Fruit fly (Drosophila melanogaster) whole organism, embryonic: Measurements from ENCODE around the gene CG42824.

Source experiments
- Asciz ChIP-seq: fragments of 200-800 bp; sonication (Bioruptor generic); optimal IDR thresholded peaks from 2 replicates; lab custom pipeline; 2017; ENCODE audit warnings: missing biosample characterization, mild to moderate bottlenecking, missing genetic modification characterization, missing genetic modification reagents
- CG1024 ChIP-seq: fragments of 200-800 bp; sonication (Bioruptor generic); IDR thresholded peaks from 2 replicates; pipeline ENCODE4 v1.3.6; 2022; ENCODE audit warnings: missing biosample characterization, missing genetic modification characterization
- CG12071 ChIP-seq: fragments of 200-800 bp; sonication (Bioruptor generic); optimal IDR thresholded peaks from 3 replicates; lab custom pipeline; 2018; ENCODE audit warnings: missing biosample characterization, mild to moderate bottlenecking, missing genetic modification characterization
- CG12391 ChIP-seq: fragments of 200-800 bp; sonication (Bioruptor generic); optimal IDR thresholded peaks from 3 replicates; lab custom pipeline; 2018; ENCODE audit warnings: missing biosample characterization, mild to moderate bottlenecking, missing genetic modification characterization, moderate library complexity
- CG14050 ChIP-seq: fragments of 200-800 bp; sonication (Bioruptor generic); IDR thresholded peaks from 3 replicates; pipeline ENCODE4 v1.3.6; 2022; ENCODE audit warnings: missing biosample characterization, missing genetic modification characterization
- CG14860 ChIP-seq: fragments of 200-800 bp; sonication (Bioruptor generic); IDR thresholded peaks from 3 replicates; pipeline ENCODE4 v1.3.6; 2022; ENCODE audit warnings: missing biosample characterization, missing genetic modification characterization; ENCODE audit not compliant: partially characterized antibody
- CG16815 ChIP-seq: fragments of 200-800 bp; sonication (Bioruptor generic); optimal IDR thresholded peaks from 3 replicates; lab custom pipeline; 2017; ENCODE audit warnings: missing biosample characterization, mild to moderate bottlenecking, missing genetic modification characterization
- CG17385 ChIP-seq: fragments of 200-800 bp; sonication (Bioruptor generic); optimal IDR thresholded peaks from 3 replicates; lab custom pipeline; 2018; ENCODE audit warnings: missing biosample characterization, mild to moderate bottlenecking, missing genetic modification characterization
- CG18599 ChIP-seq: fragments of 200-800 bp; sonication (Bioruptor generic); optimal IDR thresholded peaks from 3 replicates; lab custom pipeline; 2017; ENCODE audit warnings: missing biosample characterization, missing genetic modification characterization, mild to moderate bottlenecking, moderate library complexity, missing genetic modification reagents
- CG2120 ChIP-seq: fragments of 200-800 bp; sonication (Bioruptor generic); optimal IDR thresholded peaks from 3 replicates; lab custom pipeline; 2016; ENCODE audit warnings: missing biosample characterization, missing genetic modification characterization
- CG2129 ChIP-seq: fragments of 200-800 bp; sonication (Bioruptor generic); IDR thresholded peaks from 2 replicates; pipeline ENCODE4 v1.3.6; 2022; ENCODE audit warnings: missing biosample characterization, missing genetic modification characterization; ENCODE audit not compliant: partially characterized antibody
- CG2678 ChIP-seq: fragments of 200-800 bp; sonication (Bioruptor generic); optimal IDR thresholded peaks from 3 replicates; lab custom pipeline; 2019; ENCODE audit warnings: missing biosample characterization, mild to moderate bottlenecking, missing genetic modification characterization, moderate library complexity
- CG3407 ChIP-seq: fragments of 200-800 bp; sonication (Bioruptor generic); optimal IDR thresholded peaks from 2 replicates; lab custom pipeline; 2018; ENCODE audit warnings: missing biosample characterization, mild to moderate bottlenecking, missing genetic modification characterization
- CG3726 ChIP-seq: fragments of 200-800 bp; sonication (Bioruptor generic); IDR thresholded peaks from 3 replicates; pipeline ENCODE4, ENCODE4 v1.3.6; 2022; ENCODE audit warnings: missing biosample characterization, missing genetic modification characterization
- CG3847 ChIP-seq: fragments of 200-800 bp; sonication (Bioruptor generic); IDR thresholded peaks from 2 replicates; pipeline ENCODE4 v1.3.6; 2022; ENCODE audit warnings: missing biosample characterization, missing genetic modification characterization
- CG5245 ChIP-seq: fragments of 200-800 bp; sonication (Bioruptor generic); optimal IDR thresholded peaks from 3 replicates; lab custom pipeline; 2016; ENCODE audit warnings: missing biosample characterization, missing genetic modification characterization
- CG6791 ChIP-seq: fragments of 200-800 bp; sonication (Bioruptor generic); IDR thresholded peaks from 3 replicates; pipeline ENCODE4 v1.3.6; 2022; ENCODE audit warnings: missing biosample characterization, missing genetic modification characterization; ENCODE audit not compliant: partially characterized antibody
- CG7928 ChIP-seq: fragments of 200-800 bp; sonication (Bioruptor generic); optimal IDR thresholded peaks from 2 replicates; lab custom pipeline; 2017; ENCODE audit warnings: missing biosample characterization, mild to moderate bottlenecking, missing genetic modification characterization
- CrebB ChIP-seq: fragments of 200-800 bp; sonication (Bioruptor generic); optimal IDR thresholded peaks from 3 replicates; lab custom pipeline; 2018; ENCODE audit warnings: missing biosample characterization, mild to moderate bottlenecking, missing genetic modification characterization
- Dbx ChIP-seq: fragments of 200-800 bp; sonication (Bioruptor generic); IDR thresholded peaks from 3 replicates; pipeline ENCODE4 v1.3.6; 2022; ENCODE audit warnings: missing biosample characterization, missing genetic modification characterization
- Deaf1 ChIP-seq: fragments of 200-800 bp; optimal IDR thresholded peaks from 3 replicates; lab custom pipeline; 2019; ENCODE audit warnings: missing biosample characterization, mild to moderate bottlenecking, missing genetic modification characterization, moderate library complexity
- Dip3 ChIP-seq: fragments of 200-800 bp; sonication (Bioruptor generic); optimal IDR thresholded peaks from 3 replicates; lab custom pipeline; 2016; ENCODE audit warnings: missing biosample characterization, missing genetic modification characterization
- ERR ChIP-seq: fragments of 200-800 bp; sonication (Bioruptor generic); optimal IDR thresholded peaks from 2 replicates; lab custom pipeline; 2016; ENCODE audit warnings: missing biosample characterization, missing genetic modification characterization
- Hmx ChIP-seq: fragments of 200-800 bp; sonication (Bioruptor generic); optimal IDR thresholded peaks from 2 replicates; lab custom pipeline; 2016; ENCODE audit warnings: missing biosample characterization, missing genetic modification characterization
- Hr51 ChIP-seq, 2 experiments: fragments of 200-800 bp; sonication (Bioruptor generic); optimal IDR thresholded peaks; 2 replicates in 1 of 2; 3 replicates in 1 of 2; lab custom pipeline; 2016 to 2018; ENCODE audit warnings: missing biosample characterization in 2 of 2, missing genetic modification characterization in 2 of 2, mild to moderate bottlenecking in 1 of 2, moderate library complexity in 1 of 2
- Mad ChIP-seq: fragments of 200-800 bp; sonication (Bioruptor generic); optimal IDR thresholded peaks from 2 replicates; lab custom pipeline; 2016; ENCODE audit warnings: missing biosample characterization, missing genetic modification characterization
- Max ChIP-seq: fragments of 200-800 bp; sonication (Bioruptor generic); optimal IDR thresholded peaks from 2 replicates; lab custom pipeline; 2016; ENCODE audit warnings: missing biosample characterization, mild to moderate bottlenecking, missing genetic modification characterization
- Mrtf ChIP-seq: fragments of 200-800 bp; sonication (Bioruptor generic); IDR thresholded peaks from 3 replicates; pipeline ENCODE4 v1.3.6; 2022; ENCODE audit warnings: missing biosample characterization, missing genetic modification characterization
- Opbp ChIP-seq: fragments of 200-800 bp; sonication (Bioruptor generic); IDR thresholded peaks from 3 replicates; pipeline ENCODE4 v1.3.6; 2022; ENCODE audit warnings: missing biosample characterization, missing genetic modification characterization; ENCODE audit not compliant: partially characterized antibody
- PHDP ChIP-seq: fragments of 200-800 bp; sonication (Bioruptor generic); optimal IDR thresholded peaks from 3 replicates; lab custom pipeline; 2018; ENCODE audit warnings: missing biosample characterization, mild to moderate bottlenecking, missing genetic modification characterization, moderate library complexity
- Ptx1 ChIP-seq: fragments of 200-800 bp; sonication (Bioruptor generic); IDR thresholded peaks from 2 replicates; pipeline ENCODE4 v1.3.6; 2022; ENCODE audit warnings: missing biosample characterization, missing genetic modification characterization
- abd-A ChIP-seq: fragments of 200-800 bp; sonication (Bioruptor generic); optimal IDR thresholded peaks from 3 replicates; lab custom pipeline; 2019; ENCODE audit warnings: missing biosample characterization, mild to moderate bottlenecking, missing genetic modification characterization, moderate library complexity
- bcd ChIP-seq: fragments of 200-800 bp; sonication (Bioruptor generic); optimal IDR thresholded peaks from 2 replicates; lab custom pipeline; 2017; ENCODE audit warnings: missing biosample characterization, mild to moderate bottlenecking, missing genetic modification characterization
- ci ChIP-seq: fragments of 200-800 bp; sonication (Bioruptor generic); IDR thresholded peaks from 3 replicates; pipeline ENCODE4 v1.3.6; 2022; ENCODE audit warnings: missing biosample characterization, missing genetic modification characterization
- dan ChIP-seq: fragments of 200-800 bp; sonication (Bioruptor generic); IDR thresholded peaks from 2 replicates; pipeline ENCODE4 v1.3.6; 2022; ENCODE audit warnings: missing biosample characterization, missing genetic modification characterization
- fd3F ChIP-seq: fragments of 200-800 bp; sonication (Bioruptor generic); optimal IDR thresholded peaks from 2 replicates; lab custom pipeline; 2018; ENCODE audit warnings: missing biosample characterization, mild to moderate bottlenecking, missing genetic modification characterization, moderate library complexity
- ftz-f1 ChIP-seq: fragments of 200-800 bp; sonication (Bioruptor generic); optimal IDR thresholded peaks from 2 replicates; lab custom pipeline; 2016; ENCODE audit warnings: missing biosample characterization, missing genetic modification characterization
- gfzf ChIP-seq: fragments of 200-800 bp; sonication (Bioruptor generic); optimal IDR thresholded peaks from 2 replicates; lab custom pipeline; 2016; ENCODE audit warnings: missing biosample characterization, mild to moderate bottlenecking, missing genetic modification characterization, moderate library complexity
- mirr ChIP-seq: fragments of 200-800 bp; sonication (Bioruptor generic); optimal IDR thresholded peaks from 3 replicates; lab custom pipeline; 2018; ENCODE audit warnings: missing biosample characterization, mild to moderate bottlenecking, missing genetic modification characterization
- mld ChIP-seq: fragments of 200-800 bp; sonication (Bioruptor generic); IDR thresholded peaks from 3 replicates; pipeline ENCODE4 v1.3.6; 2022; ENCODE audit warnings: missing biosample characterization, missing genetic modification characterization; ENCODE audit not compliant: partially characterized antibody
- nerfin-2 ChIP-seq: fragments of 200-800 bp; sonication (Bioruptor generic); IDR thresholded peaks from 2 replicates; pipeline ENCODE4 v1.3.6; 2022; ENCODE audit warnings: missing biosample characterization, missing genetic modification characterization; ENCODE audit not compliant: partially characterized antibody
- nmo ChIP-seq: fragments of 200-800 bp; sonication (Bioruptor generic); optimal IDR thresholded peaks from 2 replicates; lab custom pipeline; 2018; ENCODE audit warnings: missing biosample characterization, mild to moderate bottlenecking, missing genetic modification characterization, moderate library complexity
- org-1 ChIP-seq: fragments of 200-800 bp; sonication (Bioruptor generic); optimal IDR thresholded peaks from 2 replicates; lab custom pipeline; 2017; ENCODE audit warnings: missing biosample characterization, missing genetic modification characterization
- pan ChIP-seq, 4 experiments: fragments of >200 bp in 3 of 4; fragments of 200-800 bp in 1 of 4; sonication (Bioruptor generic) in 1 of 4; optimal IDR thresholded peaks in 3 of 4; IDR thresholded peaks in 1 of 4; 2 replicates each; pipeline versions ENCODE4 v1.3.6 to Lab custom; 2017 to 2022; ENCODE audit warnings: missing biosample characterization in 2 of 4, missing genetic modification characterization in 2 of 4, mixed read lengths in 1 of 4
- sc ChIP-seq, 3 experiments: fragments of >200 bp in 2 of 3; fragments of 200-800 bp in 1 of 3; sonication (Bioruptor generic) in 1 of 3; optimal IDR thresholded peaks; 2 replicates in 2 of 3; 3 replicates in 1 of 3; lab custom pipeline; 2017; ENCODE audit warnings: mild to moderate bottlenecking in 1 of 3, missing biosample characterization in 1 of 3, missing genetic modification characterization in 1 of 3, missing genetic modification reagents in 1 of 3
- sd ChIP-seq: fragments of 200-800 bp; sonication (Bioruptor generic); optimal IDR thresholded peaks from 3 replicates; lab custom pipeline; 2018; ENCODE audit warnings: missing biosample characterization, mild to moderate bottlenecking, missing genetic modification characterization, moderate library complexity
- trem ChIP-seq: fragments of 200-800 bp; optimal IDR thresholded peaks from 3 replicates; lab custom pipeline; 2019; ENCODE audit warnings: missing biosample characterization, mild to moderate bottlenecking, missing genetic modification characterization, moderate library complexity
- vvl ChIP-seq: fragments of 200-800 bp; sonication (Bioruptor generic); IDR thresholded peaks from 2 replicates; pipeline ENCODE4 v1.3.6; 2022; ENCODE audit warnings: missing biosample characterization, missing genetic modification characterization
- wek ChIP-seq: fragments of 200-800 bp; sonication (Bioruptor generic); optimal IDR thresholded peaks from 3 replicates; lab custom pipeline; 2018; ENCODE audit warnings: missing biosample characterization, mild to moderate bottlenecking, missing genetic modification characterization, moderate library complexity

CG42824 gene

dm6 chr3R:17371094-17371493 lies 35.2 kb downstream of the CG42824 start (continued):
- TF ChIP-seq CG2129 (GFP tag; lab: Robert Waterston, UW), result no peak
- TF ChIP-seq nmo (GFP tag; lab: Kevin White, UChicago), result peak; percentile 2
- TF ChIP-seq Deaf1, result no peak
- no peak for TF ChIP-seq CG1024 (GFP tag; lab: Robert Waterston, UW)
- TF ChIP-seq fd3F (GFP tag; lab: Kevin White, UChicago), result no peak
- no peak for TF ChIP-seq Dip3 (GFP tag; lab: Kevin White, UChicago)
- TF ChIP-seq ERR (GFP tag; lab: Kevin White, UChicago), result no peak
- peak in 1 of 2 experiments; percentile 20 for TF ChIP-seq Hr51 (GFP tag; optimal IDR thresholded peaks at IDR 0.05; lab: Kevin White, UChicago)
- TF ChIP-seq CG18599 (GFP tag; lab: Kevin White, UChicago), result peak; percentile 78
- TF ChIP-seq CrebB (tag; lab: Kevin White, UChicago), result no peak
- no peak for TF ChIP-seq trem (tag; lab: Kevin White, UChicago)
- no peak for TF ChIP-seq Asciz (GFP tag; lab: Kevin White, UChicago)
- no peak; the same call in 2 of the 3 replicates for TF ChIP-seq Mrtf (GFP tag; lab: Robert Waterston, UW)
- no peak for TF ChIP-seq CG14050
- no peak for TF ChIP-seq CG5245 (GFP tag; lab: Kevin White, UChicago)
- TF ChIP-seq CG7928 (GFP tag; lab: Kevin White, UChicago), result no peak
- no peak for TF ChIP-seq Hmx (GFP tag; lab: Kevin White, UChicago)
- TF ChIP-seq Opbp (GFP tag; lab: Robert Waterston, UW), result no peak
- TF ChIP-seq ftz-f1 (GFP tag; lab: Kevin White, UChicago), result no peak
- TF ChIP-seq Max, result no peak
- no peak for TF ChIP-seq mld (GFP tag; lab: Robert Waterston, UW)
- peak; percentile 16 for TF ChIP-seq bcd
- peak; percentile 58; the same call in 1 of the 2 replicates for TF ChIP-seq vvl (GFP tag; lab: Robert Waterston, UW)
- no peak for TF ChIP-seq sd (tag; lab: Kevin White, UChicago)
- TF ChIP-seq CG2120 (GFP tag; lab: Kevin White, UChicago), result peak; percentile 41
- TF ChIP-seq CG12391, result no peak
- TF ChIP-seq Ptx1 (GFP tag; lab: Robert Waterston, UW), result peak; percentile 51
- TF ChIP-seq CG3847 (GFP tag; lab: Robert Waterston, UW), result no peak; the same call in 1 of the 2 replicates
- TF ChIP-seq Dbx (GFP tag; lab: Robert Waterston, UW), result peak; percentile 49; the same call in 1 of the 3 replicates
- TF ChIP-seq sc (optimal IDR thresholded peaks at IDR 0.05; lab: Kevin White, UChicago), result no peak
- TF ChIP-seq sc (GFP tag; optimal IDR thresholded peaks at IDR 0.05; lab: Kevin White, UChicago), result no peak
- TF ChIP-seq ci (GFP tag; lab: Robert Waterston, UW), result no peak
- TF ChIP-seq org-1 (GFP tag; lab: Kevin White, UChicago), result no peak
- peak; percentile 14 for TF ChIP-seq CG12071 (GFP tag; lab: Kevin White, UChicago)
- no peak for TF ChIP-seq dan (GFP tag; lab: Robert Waterston, UW)
- TF ChIP-seq CG14860 (GFP tag; lab: Robert Waterston, UW), result no peak
- peak; percentile 25 for TF ChIP-seq abd-A (tag; lab: Kevin White, UChicago)
- TF ChIP-seq CG16815 (GFP tag; lab: Kevin White, UChicago), result no peak
- no peak for TF ChIP-seq CG6791
- TF ChIP-seq gfzf (GFP tag; lab: Kevin White, UChicago), result no peak
- TF ChIP-seq PHDP (tag; lab: Kevin White, UChicago), result no peak
- TF ChIP-seq pan (optimal IDR thresholded peaks at IDR 0.05; lab: Kevin White, UChicago), result no peak
- TF ChIP-seq pan (GFP tag; optimal IDR thresholded peaks at IDR 0.05 in 1 of 2, IDR thresholded peaks at IDR 0.05 in 1 of 2), result peak in 1 of 2 experiments; percentile 46
- no peak for TF ChIP-seq CG3726 (GFP tag; lab: Robert Waterston, UW)
- TF ChIP-seq CG17385 (GFP tag; lab: Kevin White, UChicago), result no peak
- TF ChIP-seq CG3407 (GFP tag; lab: Kevin White, UChicago), result no peak
- TF ChIP-seq Mad, result no peak
- no peak for TF ChIP-seq nerfin-2 (GFP tag; lab: Robert Waterston, UW)
- peak; percentile 57 for TF ChIP-seq CG2678 (tag; lab: Kevin White, UChicago)
- no peak for TF ChIP-seq wek (GFP tag; lab: Kevin White, UChicago)
- no peak for TF ChIP-seq mirr (GFP tag; lab: Kevin White, UChicago)
